Worm (Caenorhabditis elegans): ENCODE data around the gene F26F2.11.
"Not testable (repeated sequence)": the region's sequence is repeated elsewhere in the genome, so short reads cannot be mapped to it uniquely, and the experiment has no call there.

F26F2.11 gene

ce11 chrV:20603014-20603413 is 7.5 kb upstream of the F26F2.11 start, which contains the start of gene ttr-11:
TSS of gene ttr-11 (plus strand) at chrV:20603314.
- no peak for TF ChIP-seq unc-62 (GFP tag; optimal IDR thresholded peaks at IDR 0.05)

- no peak for TF ChIP-seq unc-62 (GFP tag; optimal IDR thresholded peaks at IDR 0.05)
Observed at ce11 chrV:20600704-20601103, 5.2 kb upstream of the F26F2.11 start.

ce11 chrV:20599795-20600194 is 4.2 kb upstream of the F26F2.11 start, which contains the start of gene col-163:
TSS of gene col-163 (plus strand) at chrV:20600095.
- TF ChIP-seq unc-62 (GFP tag; optimal IDR thresholded peaks at IDR 0.05): no peak

ce11 chrV:20597076-20597475 is 1.5 kb upstream of the F26F2.11 start, which contains the start of gene F46B3.1:
TSS of gene F46B3.1 (minus strand) at chrV:20597176.
- TF ChIP-seq unc-62 (GFP tag; optimal IDR thresholded peaks at IDR 0.05): no peak

- no peak for TF ChIP-seq unc-62 (GFP tag; optimal IDR thresholded peaks at IDR 0.05)
Observed at ce11 chrV:20594746-20595145, 807 bp downstream of the F26F2.11 start, which contains the start of gene F26F2.10. TSS of gene F26F2.10 (minus strand) at chrV:20594846.

- no peak for TF ChIP-seq unc-62 (GFP tag; optimal IDR thresholded peaks at IDR 0.05)
Observed at ce11 chrV:20580511-20581040, 15.0 kb downstream of the F26F2.11 start, which contains the start of gene F26F2.7. TSS of gene F26F2.7 (plus strand) at chrV:20580990.

- no peak for TF ChIP-seq unc-62 (GFP tag; optimal IDR thresholded peaks at IDR 0.05)
Observed at ce11 chrV:20579534-20579933, 16.0 kb downstream of the F26F2.11 start, which contains the start of gene F26F2.8. TSS of gene F26F2.8 (plus strand) at chrV:20579546.

- TF ChIP-seq unc-62 (GFP tag; optimal IDR thresholded peaks at IDR 0.05): no peak
Observed at ce11 chrV:20574872-20575271, 20.7 kb downstream of the F26F2.11 start.

- TF ChIP-seq unc-62 (GFP tag; optimal IDR thresholded peaks at IDR 0.05): no peak
Observed at ce11 chrV:20574314-20574713, 21.2 kb downstream of the F26F2.11 start, which contains the start of gene clec-263. TSS of gene clec-263 (plus strand) at chrV:20574614.

- TF ChIP-seq unc-62 (GFP tag; optimal IDR thresholded peaks at IDR 0.05): no peak
Observed at ce11 chrV:20573392-20573791, 22.2 kb downstream of the F26F2.11 start, which contains the start of gene F26F2.5. TSS of gene F26F2.5 (plus strand) at chrV:20573692.

ce11 chrV:20568995-20569394 is 26.6 kb downstream of the F26F2.11 start, which contains the start of gene F26F2.4:
TSS of gene F26F2.4 (plus strand) at chrV:20569295.
- TF ChIP-seq unc-62 (GFP tag; optimal IDR thresholded peaks at IDR 0.05): not testable (repeated sequence)

- no peak for TF ChIP-seq unc-62 (GFP tag; optimal IDR thresholded peaks at IDR 0.05)
Observed at ce11 chrV:20566454-20566853, 29.1 kb downstream of the F26F2.11 start, which contains the start of gene F26F2.3. TSS of gene F26F2.3 (minus strand) at chrV:20566554.

- TF ChIP-seq unc-62 (GFP tag; optimal IDR thresholded peaks at IDR 0.05): not testable (repeated sequence)
Observed at ce11 chrV:20564054-20564453, 31.5 kb downstream of the F26F2.11 start, which contains the start of gene F26F2.13. TSS of gene F26F2.13 (plus strand) at chrV:20564354.

- TF ChIP-seq unc-62 (GFP tag; optimal IDR thresholded peaks at IDR 0.05): no peak
Observed at ce11 chrV:20561795-20562194, 33.8 kb downstream of the F26F2.11 start, which contains the start of gene F26F2.1. TSS of gene F26F2.1 (minus strand) at chrV:20561895.

- TF ChIP-seq unc-62 (GFP tag; optimal IDR thresholded peaks at IDR 0.05): no peak
Observed at ce11 chrV:20558270-20558669, 37.3 kb downstream of the F26F2.11 start, which contains the start of gene abf-4. TSS of gene abf-4 (minus strand) at chrV:20558370.

- no peak for TF ChIP-seq unc-62 (GFP tag; optimal IDR thresholded peaks at IDR 0.05)
Observed at ce11 chrV:20556260-20556659, 39.3 kb downstream of the F26F2.11 start, which contains the start of gene Y38H6C.23. TSS of gene Y38H6C.23 (minus strand) at chrV:20556360.

ce11 chrV:20555120-20555519 is 40.4 kb downstream of the F26F2.11 start, which contains the start of gene Y38H6C.21:
TSS of gene Y38H6C.21 (minus strand) at chrV:20555267.
- no peak for TF ChIP-seq unc-62 (GFP tag; optimal IDR thresholded peaks at IDR 0.05)

Data from whole organism, dauer.